Worm (Caenorhabditis elegans): ENCODE results near the gene E02C12.8.

E02C12.8 gene

ce11 chrV:9336462-9336861 is 37.0 kb downstream of the E02C12.8 start, which contains the start of gene coq-6:
Gene coq-6, plus strand, starts transcription at chrV:9336762.
- TF ChIP-seq ZK546.5 (tag; optimal IDR thresholded peaks at IDR 0.05) (no peak), sma-9 (GFP tag; optimal IDR thresholded peaks at IDR 0.05) (no peak), sma-9 (tag; optimal IDR thresholded peaks at IDR 0.05) (no peak), R02D3.7 (tag; optimal IDR thresholded peaks at IDR 0.05) (no peak), mbf-1 (tag; optimal IDR thresholded peaks at IDR 0.05) (no peak), ama-1 (optimal IDR thresholded peaks at IDR 0.05) (no peak), skn-1 (tag; optimal IDR thresholded peaks at IDR 0.05) (no peak), C34F6.9 (tag; optimal IDR thresholded peaks at IDR 0.05) (no peak), blmp-1 (tag; optimal IDR thresholded peaks at IDR 0.05; ENCODE audit: insufficient read depth) (no peak), ztf-11 (tag; optimal IDR thresholded peaks at IDR 0.05) (no peak), elt-1 (tag; optimal IDR thresholded peaks at IDR 0.05) (no peak), nhr-237 (tag; optimal IDR thresholded peaks at IDR 0.05) (no peak), alr-1 (tag; optimal IDR thresholded peaks at IDR 0.05) (no peak), snpc-4 (tag; optimal IDR thresholded peaks at IDR 0.05) (no peak), F13H6.1 (tag; optimal IDR thresholded peaks at IDR 0.05) (no peak), nhr-11 (tag; optimal IDR thresholded peaks at IDR 0.05) (no peak), fos-1 (tag; optimal IDR thresholded peaks at IDR 0.05) (no peak), sma-3 (GFP tag; optimal IDR thresholded peaks at IDR 0.05) (no peak)

ce11 chrV:9334216-9334615 is 39.2 kb downstream of the E02C12.8 start, which contains the start of gene ucp-4:
Gene ucp-4, plus strand, starts transcription at chrV:9334298.
- TF ChIP-seq crh-2 (tag; optimal IDR thresholded peaks at IDR 0.05): no peak
- peak; percentile 37 for TF ChIP-seq C34F6.9 (tag; optimal IDR thresholded peaks at IDR 0.05)

- TF ChIP-seq unc-55 (GFP tag; optimal IDR thresholded peaks at IDR 0.05) (peak; percentile 8), ztf-1 (GFP tag; conservative IDR thresholded peaks at IDR 0.05) (no peak), nhr-25 (tag; optimal IDR thresholded peaks at IDR 0.05) (peak; percentile 59), unc-39 (tag; optimal IDR thresholded peaks at IDR 0.05) (no peak), sma-9 (GFP tag; optimal IDR thresholded peaks at IDR 0.05) (peak; percentile 18), sma-9 (tag; optimal IDR thresholded peaks at IDR 0.05) (no peak), peb-1 (tag; optimal IDR thresholded peaks at IDR 0.05) (no peak), zag-1 (tag; optimal IDR thresholded peaks at IDR 0.05) (no peak), R02D3.7 (tag; optimal IDR thresholded peaks at IDR 0.05) (no peak), nhr-12 (tag; optimal IDR thresholded peaks at IDR 0.05) (no peak), gmeb-1 (tag; optimal IDR thresholded peaks at IDR 0.05) (peak; percentile 31), blmp-1 (tag; optimal IDR thresholded peaks at IDR 0.05; ENCODE audit: insufficient read depth) (no peak), ztf-4 (tag; optimal IDR thresholded peaks at IDR 0.05) (no peak), mbf-1 (tag; optimal IDR thresholded peaks at IDR 0.05) (no peak), nhr-237 (tag; optimal IDR thresholded peaks at IDR 0.05) (no peak), unc-62 (GFP tag; optimal IDR thresholded peaks at IDR 0.05) (no peak), elt-3 (tag; optimal IDR thresholded peaks at IDR 0.05) (no peak), nhr-10 (tag; optimal IDR thresholded peaks at IDR 0.05) (no peak)
Observed at ce11 chrV:9333316-9334048, 39.9 kb downstream of the E02C12.8 start, which contains the start of gene acl-14. Gene acl-14, minus strand, starts transcription at chrV:9333631.

- TF ChIP-seq ztf-4 (tag; optimal IDR thresholded peaks at IDR 0.05) (no peak), nhr-23 (tag; optimal IDR thresholded peaks at IDR 0.05) (no peak), ZK546.5 (tag; optimal IDR thresholded peaks at IDR 0.05) (no peak), unc-55 (GFP tag; optimal IDR thresholded peaks at IDR 0.05) (no peak), nhr-129 (tag; optimal IDR thresholded peaks at IDR 0.05) (peak; percentile 7), F13H6.1 (tag; optimal IDR thresholded peaks at IDR 0.05) (peak; percentile 48), blmp-1 (tag; optimal IDR thresholded peaks at IDR 0.05; ENCODE audit: insufficient read depth) (no peak), sma-9 (GFP tag; optimal IDR thresholded peaks at IDR 0.05) (no peak), sma-9 (tag; optimal IDR thresholded peaks at IDR 0.05) (no peak)
Observed at ce11 chrV:9332611-9333315, 40.6 kb downstream of the E02C12.8 start.

Data from whole organism, L2 larva.